Fruit fly (Drosophila melanogaster) whole organism, embryonic: ENCODE measurements around the gene Crtc.

Experiments used
- Atf3 ChIP-seq: fragments of 200-800 bp; sonication (Bioruptor generic); optimal IDR thresholded peaks from 3 replicates; lab custom pipeline; 2016; ENCODE audit warnings: missing biosample characterization, missing genetic modification characterization
- Awh ChIP-seq: fragments of 200-800 bp; sonication (Bioruptor generic); IDR thresholded peaks from 2 replicates; pipeline ENCODE4, ENCODE4 v1.3.6; 2022; ENCODE audit warnings: missing biosample characterization, missing genetic modification characterization
- B-H1 ChIP-seq: fragments of 200-800 bp; sonication (Bioruptor generic); IDR thresholded peaks from 3 replicates; pipeline ENCODE4 v1.3.6; 2022; ENCODE audit warnings: missing biosample characterization, missing genetic modification characterization
- Bgb ChIP-seq: fragments of 200-800 bp; sonication (Bioruptor generic); IDR thresholded peaks from 2 replicates; pipeline ENCODE4 v1.3.6; 2022; ENCODE audit warnings: missing biosample characterization, missing genetic modification characterization; ENCODE audit not compliant: partially characterized antibody
- CG10147 ChIP-seq: fragments of 200-800 bp; sonication (Bioruptor generic); optimal IDR thresholded peaks from 2 replicates; lab custom pipeline; 2019; ENCODE audit warnings: missing biosample characterization, mild to moderate bottlenecking, missing genetic modification characterization, moderate library complexity
- CG10321 ChIP-seq: fragments of 200-800 bp; sonication (Bioruptor generic); IDR thresholded peaks from 2 replicates; pipeline ENCODE4 v1.3.6; 2022; ENCODE audit warnings: missing biosample characterization, missing genetic modification characterization
- CG11560 ChIP-seq: fragments of 200-800 bp; sonication (Bioruptor generic); IDR thresholded peaks from 3 replicates; pipeline ENCODE4 v1.3.6; 2022; ENCODE audit warnings: missing biosample characterization, missing genetic modification characterization
- CG13424 ChIP-seq: fragments of 200-800 bp; sonication (Bioruptor generic); optimal IDR thresholded peaks from 2 replicates; lab custom pipeline; 2019; ENCODE audit warnings: missing biosample characterization, mild to moderate bottlenecking, missing genetic modification characterization, moderate library complexity
- CG13624 ChIP-seq: fragments of 200-800 bp; sonication (Bioruptor generic); optimal IDR thresholded peaks from 2 replicates; lab custom pipeline; 2016; ENCODE audit warnings: missing biosample characterization, missing genetic modification characterization
- CG14667 ChIP-seq: fragments of 200-800 bp; sonication (Bioruptor generic); IDR thresholded peaks from 2 replicates; pipeline ENCODE4 v1.3.6; 2022; ENCODE audit warnings: missing biosample characterization, missing genetic modification characterization
- CG15073 ChIP-seq: fragments of 200-800 bp; sonication (Bioruptor generic); optimal IDR thresholded peaks from 2 replicates; lab custom pipeline; 2016; ENCODE audit warnings: missing biosample characterization, missing genetic modification characterization
- CG1529 ChIP-seq: fragments of 200-800 bp; sonication (Bioruptor generic); optimal IDR thresholded peaks from 3 replicates; lab custom pipeline; 2018; ENCODE audit warnings: missing biosample characterization, missing genetic modification characterization
- CG2889 ChIP-seq: fragments of 200-800 bp; sonication (Bioruptor generic); IDR thresholded peaks from 3 replicates; pipeline ENCODE4 v1.3.6; 2022; ENCODE audit warnings: missing biosample characterization, missing genetic modification characterization
- CG30431 ChIP-seq: fragments of 200-800 bp; sonication (Bioruptor generic); optimal IDR thresholded peaks from 2 replicates; lab custom pipeline; 2017; ENCODE audit warnings: missing biosample characterization, missing genetic modification characterization
- CG31388 ChIP-seq: fragments of 200-800 bp; sonication (Bioruptor generic); optimal IDR thresholded peaks from 2 replicates; lab custom pipeline; 2016; ENCODE audit warnings: missing biosample characterization, missing genetic modification characterization
- CG6654 ChIP-seq: fragments of 200-800 bp; sonication (Bioruptor generic); optimal IDR thresholded peaks from 2 replicates; lab custom pipeline; 2017; ENCODE audit warnings: missing biosample characterization, mild to moderate bottlenecking, missing genetic modification characterization
- CG6791 ChIP-seq: fragments of 200-800 bp; sonication (Bioruptor generic); IDR thresholded peaks from 3 replicates; pipeline ENCODE4 v1.3.6; 2022; ENCODE audit warnings: missing biosample characterization, missing genetic modification characterization; ENCODE audit not compliant: partially characterized antibody
- CG7271 ChIP-seq: fragments of 200-800 bp; sonication (Bioruptor generic); optimal IDR thresholded peaks from 2 replicates; lab custom pipeline; 2018; ENCODE audit warnings: missing biosample characterization, mild to moderate bottlenecking, missing genetic modification characterization, moderate library complexity
- CG8290 ChIP-seq, 3 experiments: fragments of 200-800 bp; sonication (Bioruptor generic); optimal IDR thresholded peaks; 2 replicates each; lab custom pipeline; 2016 to 2019; ENCODE audit warnings: missing biosample characterization in 3 of 3, missing genetic modification characterization in 3 of 3, mild to moderate bottlenecking in 2 of 3, moderate library complexity in 1 of 3
- CG9932 ChIP-seq: fragments of 200-800 bp; sonication (Bioruptor generic); IDR thresholded peaks from 2 replicates; pipeline ENCODE4 v1.3.6; 2022; ENCODE audit warnings: missing biosample characterization, missing genetic modification characterization
- Dad ChIP-seq: fragments of 200-800 bp; sonication (Bioruptor generic); optimal IDR thresholded peaks from 3 replicates; lab custom pipeline; 2016; ENCODE audit warnings: missing biosample characterization, missing genetic modification characterization
- Dll ChIP-seq: fragments of 200-800 bp; sonication (Bioruptor generic); IDR thresholded peaks from 4 replicates; pipeline ENCODE4 v1.3.6; 2022; ENCODE audit warnings: missing biosample characterization, missing genetic modification characterization; ENCODE audit not compliant: partially characterized antibody
- Doc3 ChIP-seq: fragments of 200-800 bp; sonication (Bioruptor generic); IDR thresholded peaks from 3 replicates; pipeline ENCODE4 v1.3.6; 2022; ENCODE audit warnings: missing biosample characterization, missing genetic modification characterization; ENCODE audit not compliant: partially characterized antibody
- E2f2 ChIP-seq: fragments of 200-800 bp; sonication (Bioruptor generic); IDR thresholded peaks from 2 replicates; pipeline ENCODE4 v1.3.6; 2022; ENCODE audit warnings: missing biosample characterization, missing genetic modification characterization
- Eip74EF ChIP-seq, 2 experiments: fragments of 200-800 bp in 1 of 2; fragments of >200 bp in 1 of 2; sonication (Bioruptor generic) in 1 of 2; optimal IDR thresholded peaks; 2 replicates each; lab custom pipeline; 2017 to 2019; ENCODE audit warnings: missing biosample characterization in 2 of 2, missing genetic modification characterization in 2 of 2, mild to moderate bottlenecking in 1 of 2, moderate library complexity in 1 of 2
- HLH3B ChIP-seq: fragments of 200-800 bp; sonication (Bioruptor generic); IDR thresholded peaks from 2 replicates; pipeline ENCODE4 v1.3.6; 2022; ENCODE audit warnings: missing biosample characterization, missing genetic modification characterization
- HmgD ChIP-seq: fragments of 200-800 bp; sonication (Bioruptor generic); optimal IDR thresholded peaks from 3 replicates; lab custom pipeline; 2016; ENCODE audit warnings: missing biosample characterization, missing genetic modification characterization
- Hr3 ChIP-seq: fragments of 200-800 bp; sonication (Bioruptor generic); optimal IDR thresholded peaks from 3 replicates; lab custom pipeline; 2016; ENCODE audit warnings: missing biosample characterization, missing genetic modification characterization
- Hsf ChIP-seq: fragments of 200-800 bp; sonication (Bioruptor generic); optimal IDR thresholded peaks from 3 replicates; lab custom pipeline; 2016; ENCODE audit warnings: missing biosample characterization, missing genetic modification characterization
- Oli ChIP-seq: fragments of 200-800 bp; sonication (Bioruptor generic); optimal IDR thresholded peaks from 2 replicates; lab custom pipeline; 2018; ENCODE audit warnings: missing biosample characterization, mild to moderate bottlenecking, missing genetic modification characterization, moderate library complexity
- Tbp ChIP-seq: fragments of >200 bp; optimal IDR thresholded peaks from 2 replicates; lab custom pipeline; 2018; ENCODE audit warnings: missing biosample characterization, missing genetic modification characterization
- bowl ChIP-seq: fragments of 200-800 bp; sonication (Bioruptor generic); IDR thresholded peaks from 2 replicates; pipeline ENCODE4 v1.3.6; 2022; ENCODE audit warnings: missing biosample characterization, missing genetic modification characterization
- br ChIP-seq: fragments of >200 bp; optimal IDR thresholded peaks from 2 replicates; lab custom pipeline; 2017
- dm ChIP-seq: fragments of 200-800 bp; sonication (Bioruptor generic); optimal IDR thresholded peaks from 3 replicates; lab custom pipeline; 2016; ENCODE audit warnings: missing biosample characterization, missing genetic modification characterization
- ftz-f1 ChIP-seq: fragments of 200-800 bp; sonication (Bioruptor generic); optimal IDR thresholded peaks from 2 replicates; lab custom pipeline; 2016; ENCODE audit warnings: missing biosample characterization, missing genetic modification characterization
- gcm ChIP-seq: fragments of 200-800 bp; sonication (Bioruptor generic); optimal IDR thresholded peaks from 2 replicates; lab custom pipeline; 2019; ENCODE audit warnings: missing biosample characterization, mild to moderate bottlenecking, missing genetic modification characterization, moderate library complexity
- ham ChIP-seq: fragments of 200-800 bp; sonication (Bioruptor generic); IDR thresholded peaks from 2 replicates; pipeline ENCODE4 v1.3.6; 2022; ENCODE audit warnings: missing biosample characterization, missing genetic modification characterization
- hb ChIP-seq: fragments of 200-800 bp; sonication (Bioruptor generic); IDR thresholded peaks from 3 replicates; pipeline ENCODE4 v1.3.6; 2022; ENCODE audit warnings: missing biosample characterization, missing genetic modification characterization; ENCODE audit not compliant: partially characterized antibody
- hth ChIP-seq: fragments of >200 bp; optimal IDR thresholded peaks from 2 replicates; lab custom pipeline; 2017; ENCODE audit warnings: inconsistent platforms
- insv ChIP-seq, 2 experiments: fragments of 200-800 bp; sonication (Bioruptor generic); optimal IDR thresholded peaks; 3 replicates each; lab custom pipeline; 2016 to 2018; ENCODE audit warnings: missing biosample characterization in 2 of 2, missing genetic modification characterization in 2 of 2
- p53 ChIP-seq: fragments of 200-800 bp; sonication (Bioruptor generic); optimal IDR thresholded peaks from 2 replicates; lab custom pipeline; 2016; ENCODE audit warnings: missing biosample characterization, missing genetic modification characterization
- ranshi ChIP-seq: fragments of 200-800 bp; sonication (Bioruptor generic); IDR thresholded peaks from 2 replicates; pipeline ENCODE4 v1.3.6; 2022; ENCODE audit warnings: missing biosample characterization, missing genetic modification characterization
- scrt ChIP-seq: fragments of 200-800 bp; sonication (Bioruptor generic); optimal IDR thresholded peaks from 2 replicates; lab custom pipeline; 2018; ENCODE audit warnings: missing biosample characterization, mild to moderate bottlenecking, missing genetic modification characterization, moderate library complexity
- slbo ChIP-seq: fragments of 200-800 bp; sonication (Bioruptor generic); IDR thresholded peaks from 2 replicates; pipeline ENCODE4 v1.3.6; 2022; ENCODE audit warnings: missing biosample characterization, missing genetic modification characterization
- sna ChIP-seq: fragments of 200-800 bp; sonication (Bioruptor generic); IDR thresholded peaks from 2 replicates; pipeline ENCODE4 v1.3.6; 2022; ENCODE audit warnings: missing biosample characterization, missing genetic modification characterization; ENCODE audit not compliant: partially characterized antibody
- stc ChIP-seq: fragments of 200-800 bp; sonication (Bioruptor generic); IDR thresholded peaks from 2 replicates; pipeline ENCODE4 v1.3.6; 2022; ENCODE audit warnings: missing biosample characterization, missing genetic modification characterization
- tgo ChIP-seq: fragments of 200-800 bp; sonication (Bioruptor generic); IDR thresholded peaks from 3 replicates; pipeline ENCODE4 v1.3.6; 2022; ENCODE audit warnings: missing biosample characterization, missing genetic modification characterization
- tio ChIP-seq: fragments of 200-800 bp; sonication (Bioruptor generic); optimal IDR thresholded peaks from 2 replicates; lab custom pipeline; 2017; ENCODE audit warnings: missing biosample characterization, missing genetic modification characterization, inconsistent platforms
- tll ChIP-seq, 2 experiments: fragments of 200-800 bp in 1 of 2; fragments of >200 bp in 1 of 2; sonication (Bioruptor generic) in 1 of 2; optimal IDR thresholded peaks; 2 replicates each; lab custom pipeline; 2017 to 2019; ENCODE audit warnings: missing biosample characterization in 2 of 2, missing genetic modification characterization in 2 of 2, mild to moderate bottlenecking in 1 of 2, moderate library complexity in 1 of 2
- usp ChIP-seq: fragments of >200 bp; optimal IDR thresholded peaks from 2 replicates; lab custom pipeline; 2017; ENCODE audit warnings: missing biosample characterization, missing genetic modification characterization

Gene Crtc

dm6 chr3L:17668945-17669779 lies at the start of gene Crtc (continued):
- peak; percentile 7 for TF ChIP-seq CG10147 (GFP tag; lab: Kevin White, UChicago)
- no peak for TF ChIP-seq ftz-f1 (GFP tag; lab: Kevin White, UChicago)
- no peak for TF ChIP-seq CG30431
- TF ChIP-seq Doc3 = peak; percentile 48; the same call in 2 of the 3 replicates
- TF ChIP-seq scrt (GFP tag; lab: Kevin White, UChicago) = no peak
- TF ChIP-seq gcm (GFP tag; lab: Kevin White, UChicago) = peak; percentile 16
- TF ChIP-seq ham = no peak
- TF ChIP-seq Awh = no peak
- TF ChIP-seq B-H1 (GFP tag; lab: Robert Waterston, UW) = no peak
- TF ChIP-seq usp = no peak
- TF ChIP-seq Dll (GFP tag; lab: Robert Waterston, UW) = peak; percentile 78
- no peak for TF ChIP-seq CG14667
- TF ChIP-seq HmgD (GFP tag; lab: Kevin White, UChicago) = peak; percentile 8
- TF ChIP-seq stc = 0 out of 2 replicates have a peak, but pooled peaks have one; percentile 13
- TF ChIP-seq bowl (GFP tag; lab: Robert Waterston, UW) = no peak
- TF ChIP-seq CG10321 (GFP tag; lab: Robert Waterston, UW) = no peak
- TF ChIP-seq CG15073 (GFP tag; lab: Kevin White, UChicago) = no peak
- TF ChIP-seq Eip74EF (GFP tag; optimal IDR thresholded peaks at IDR 0.05; lab: Kevin White, UChicago) = no peak
- TF ChIP-seq sna (GFP tag; lab: Robert Waterston, UW) = peak; percentile 64
- peak; percentile 75 for TF ChIP-seq Bgb
- no peak for TF ChIP-seq CG11560 (tag; lab: Robert Waterston, UW)
- peak; percentile 42 for TF ChIP-seq CG9932 (GFP tag; lab: Robert Waterston, UW)
- no peak for TF ChIP-seq Hr3 (GFP tag; lab: Kevin White, UChicago)
- no peak for TF ChIP-seq CG2889 (GFP tag; lab: Robert Waterston, UW)
- TF ChIP-seq Tbp = no peak
- TF ChIP-seq hth = no peak
- TF ChIP-seq tgo = no peak
- TF ChIP-seq br (lab: Kevin White, UChicago) = no peak
- no peak for TF ChIP-seq dm (GFP tag; lab: Kevin White, UChicago)
- TF ChIP-seq Hsf (GFP tag; lab: Kevin White, UChicago) = no peak
- no peak for TF ChIP-seq Dad (GFP tag; lab: Kevin White, UChicago)
- no peak for TF ChIP-seq CG6654 (GFP tag; lab: Kevin White, UChicago)
- no peak for TF ChIP-seq CG13424 (tag; lab: Kevin White, UChicago)
- TF ChIP-seq E2f2 (GFP tag; lab: Robert Waterston, UW) = peak; percentile 85
- TF ChIP-seq CG7271 (tag; lab: Kevin White, UChicago) = no peak
- no peak for TF ChIP-seq CG1529 (GFP tag; lab: Kevin White, UChicago)
- no peak for TF ChIP-seq Atf3 (GFP tag; lab: Kevin White, UChicago)
- peak; percentile 63; the same call in 2 of the 3 replicates for TF ChIP-seq hb (GFP tag; lab: Robert Waterston, UW)
- no peak for TF ChIP-seq CG8290 (GFP tag; optimal IDR thresholded peaks at IDR 0.05; lab: Kevin White, UChicago)
- no peak for TF ChIP-seq CG8290 (tag; optimal IDR thresholded peaks at IDR 0.05; lab: Kevin White, UChicago)
- no peak for TF ChIP-seq tll (GFP tag; optimal IDR thresholded peaks at IDR 0.05; lab: Kevin White, UChicago)
- no peak for TF ChIP-seq Oli (tag; lab: Kevin White, UChicago)
- TF ChIP-seq CG13624 (GFP tag; lab: Kevin White, UChicago) = no peak
- TF ChIP-seq HLH3B (GFP tag; lab: Robert Waterston, UW) = no peak
- TF ChIP-seq CG6791 = peak; percentile 82
- TF ChIP-seq insv (GFP tag; optimal IDR thresholded peaks at IDR 0.05; lab: Kevin White, UChicago) = no peak
- no peak for TF ChIP-seq p53 (GFP tag; lab: Kevin White, UChicago)
- TF ChIP-seq CG31388 = no peak
- TF ChIP-seq tio = no peak
- TF ChIP-seq ranshi (GFP tag; lab: Robert Waterston, UW) = no peak
- peak; percentile 40; the same call in 1 of the 2 replicates for TF ChIP-seq slbo
